Fruit fly (Drosophila melanogaster) whole organism, embryonic: ENCODE measurements around the gene Gr98c.

Source experiments
- Blimp-1 ChIP-seq: fragments of 200-800 bp; sonication (Bioruptor generic); optimal IDR thresholded peaks from 3 replicates; lab custom pipeline; 2018; ENCODE audit warnings: missing biosample characterization, missing genetic modification characterization, mild to moderate bottlenecking, moderate library complexity, missing genetic modification reagents
- CG10274 ChIP-seq: fragments of 200-800 bp; sonication (Bioruptor generic); optimal IDR thresholded peaks from 3 replicates; lab custom pipeline; 2017; ENCODE audit warnings: missing biosample characterization, mild to moderate bottlenecking, missing genetic modification characterization
- CG10366 ChIP-seq: fragments of 200-800 bp; sonication (Bioruptor generic); IDR thresholded peaks from 2 replicates; pipeline ENCODE4 v1.3.6; 2022; ENCODE audit warnings: missing biosample characterization, missing genetic modification characterization
- CG10959 ChIP-seq: fragments of 200-800 bp; sonication (Bioruptor generic); IDR thresholded peaks from 2 replicates; pipeline ENCODE4 v1.3.6; 2022; ENCODE audit warnings: missing biosample characterization, missing genetic modification characterization
- CG14014 ChIP-seq: fragments of 200-800 bp; sonication (Bioruptor generic); IDR thresholded peaks from 2 replicates; pipeline ENCODE4 v1.3.6; 2022; ENCODE audit warnings: missing biosample characterization, missing genetic modification characterization
- CG14667 ChIP-seq: fragments of 200-800 bp; sonication (Bioruptor generic); IDR thresholded peaks from 2 replicates; pipeline ENCODE4 v1.3.6; 2022; ENCODE audit warnings: missing biosample characterization, missing genetic modification characterization
- CG15269 ChIP-seq: fragments of 200-800 bp; sonication (Bioruptor generic); optimal IDR thresholded peaks from 2 replicates; lab custom pipeline; 2018; ENCODE audit warnings: missing biosample characterization, mild to moderate bottlenecking, missing genetic modification characterization, moderate library complexity
- CG16813 ChIP-seq: fragments of 200-800 bp; sonication (Bioruptor generic); IDR thresholded peaks from 3 replicates; pipeline ENCODE4 v1.3.6; 2022; ENCODE audit warnings: missing biosample characterization, missing genetic modification characterization; ENCODE audit not compliant: partially characterized antibody
- CG18011 ChIP-seq: fragments of 200-800 bp; sonication (Bioruptor generic); optimal IDR thresholded peaks from 2 replicates; lab custom pipeline; 2017; ENCODE audit warnings: missing biosample characterization, missing genetic modification characterization, mild to moderate bottlenecking, moderate library complexity, missing genotype
- CG31365 ChIP-seq: fragments of 200-800 bp; sonication (Bioruptor generic); optimal IDR thresholded peaks from 2 replicates; lab custom pipeline; 2018; ENCODE audit warnings: missing biosample characterization, mild to moderate bottlenecking, missing genetic modification characterization
- CG32532 ChIP-seq: fragments of 200-800 bp; sonication (Bioruptor generic); IDR thresholded peaks from 2 replicates; pipeline ENCODE4 v1.3.6; 2022; ENCODE audit warnings: missing biosample characterization, missing genetic modification characterization
- CG33213 ChIP-seq: fragments of 200-800 bp; sonication (Bioruptor generic); optimal IDR thresholded peaks from 3 replicates; lab custom pipeline; 2016; ENCODE audit warnings: missing biosample characterization, missing genetic modification characterization
- CG3726 ChIP-seq: fragments of 200-800 bp; sonication (Bioruptor generic); IDR thresholded peaks from 3 replicates; pipeline ENCODE4, ENCODE4 v1.3.6; 2022; ENCODE audit warnings: missing biosample characterization, missing genetic modification characterization
- CG4730 ChIP-seq: fragments of 200-800 bp; sonication (Bioruptor generic); IDR thresholded peaks from 2 replicates; pipeline ENCODE4 v1.3.6; 2022; ENCODE audit warnings: missing biosample characterization, missing genetic modification characterization
- CG4854 ChIP-seq: fragments of 200-800 bp; sonication (Bioruptor generic); optimal IDR thresholded peaks from 2 replicates; lab custom pipeline; 2016; ENCODE audit warnings: missing biosample characterization, missing genetic modification characterization, inconsistent platforms
- CG6683 ChIP-seq: fragments of 200-800 bp; sonication (Bioruptor generic); optimal IDR thresholded peaks from 2 replicates; lab custom pipeline; 2017; ENCODE audit warnings: missing biosample characterization, mild to moderate bottlenecking, missing genetic modification characterization, missing genetic modification reagents
- CG8359 ChIP-seq: fragments of 200-800 bp; sonication (Bioruptor generic); optimal IDR thresholded peaks from 2 replicates; lab custom pipeline; 2017; ENCODE audit warnings: missing biosample characterization, mild to moderate bottlenecking, missing genetic modification characterization, borderline replicate concordance
- CG9215 ChIP-seq: fragments of 200-800 bp; sonication (Bioruptor generic); IDR thresholded peaks from 2 replicates; pipeline ENCODE4 v1.3.6; 2022; ENCODE audit warnings: missing biosample characterization, missing genetic modification characterization
- CG9797 ChIP-seq: fragments of 200-800 bp; sonication (Bioruptor generic); optimal IDR thresholded peaks from 3 replicates; lab custom pipeline; 2018; ENCODE audit warnings: missing biosample characterization, mild to moderate bottlenecking, missing genetic modification characterization
- Camta ChIP-seq: fragments of 200-800 bp; sonication (Bioruptor generic); optimal IDR thresholded peaks from 2 replicates; lab custom pipeline; 2016; ENCODE audit warnings: missing biosample characterization, missing genetic modification characterization
- Dbx ChIP-seq: fragments of 200-800 bp; sonication (Bioruptor generic); IDR thresholded peaks from 3 replicates; pipeline ENCODE4 v1.3.6; 2022; ENCODE audit warnings: missing biosample characterization, missing genetic modification characterization
- Drgx ChIP-seq: fragments of 200-800 bp; sonication (Bioruptor generic); IDR thresholded peaks from 2 replicates; pipeline ENCODE4 v1.3.6; 2022; ENCODE audit warnings: missing biosample characterization, missing genetic modification characterization
- HmgD ChIP-seq: fragments of 200-800 bp; sonication (Bioruptor generic); optimal IDR thresholded peaks from 3 replicates; lab custom pipeline; 2016; ENCODE audit warnings: missing biosample characterization, missing genetic modification characterization
- Hmx ChIP-seq: fragments of 200-800 bp; sonication (Bioruptor generic); optimal IDR thresholded peaks from 2 replicates; lab custom pipeline; 2016; ENCODE audit warnings: missing biosample characterization, missing genetic modification characterization
- Hsf ChIP-seq: fragments of 200-800 bp; sonication (Bioruptor generic); optimal IDR thresholded peaks from 3 replicates; lab custom pipeline; 2016; ENCODE audit warnings: missing biosample characterization, missing genetic modification characterization
- Med ChIP-seq: fragments of 200-800 bp; sonication (Bioruptor generic); peaks from one replicate; lab custom pipeline; 2016; ENCODE audit warnings: missing biosample characterization, missing genetic modification characterization, mild to moderate bottlenecking, inconsistent platforms, moderate library complexity
- PHDP ChIP-seq: fragments of 200-800 bp; sonication (Bioruptor generic); optimal IDR thresholded peaks from 3 replicates; lab custom pipeline; 2018; ENCODE audit warnings: missing biosample characterization, mild to moderate bottlenecking, missing genetic modification characterization, moderate library complexity
- Rx ChIP-seq: fragments of 200-800 bp; sonication (Bioruptor generic); IDR thresholded peaks from 2 replicates; pipeline ENCODE4 v1.3.6; 2022; ENCODE audit warnings: missing biosample characterization, missing genetic modification characterization
- Spps ChIP-seq: fragments of 200-800 bp; sonication (Bioruptor generic); optimal IDR thresholded peaks from 2 replicates; lab custom pipeline; 2018; ENCODE audit warnings: missing biosample characterization, mild to moderate bottlenecking, missing genetic modification characterization
- Sry-β ChIP-seq: fragments of 200-800 bp; sonication (Bioruptor generic); optimal IDR thresholded peaks from 2 replicates; lab custom pipeline; 2018; ENCODE audit warnings: missing biosample characterization, mild to moderate bottlenecking, missing genetic modification characterization, moderate library complexity
- Stat92E ChIP-seq, 3 experiments: fragments of >200 bp in 2 of 3; fragments of 200-800 bp in 1 of 3; sonication (Bioruptor generic) in 1 of 3; optimal IDR thresholded peaks; 2 replicates each; lab custom pipeline; 2017 to 2019; ENCODE audit warnings: missing biosample characterization in 3 of 3, missing genetic modification characterization in 3 of 3, mild to moderate bottlenecking in 1 of 3, moderate library complexity in 1 of 3
- al ChIP-seq: fragments of 200-800 bp; sonication (Bioruptor generic); IDR thresholded peaks from 2 replicates; pipeline ENCODE4 v1.3.6; 2022; ENCODE audit warnings: missing biosample characterization, missing genetic modification characterization
- ash1 ChIP-seq: fragments of 200-800 bp; sonication (Bioruptor generic); optimal IDR thresholded peaks from 2 replicates; lab custom pipeline; 2018; ENCODE audit warnings: missing biosample characterization, mild to moderate bottlenecking, missing genetic modification characterization
- az2 ChIP-seq: fragments of 200-800 bp; sonication (Bioruptor generic); optimal IDR thresholded peaks from 3 replicates; lab custom pipeline; 2016; ENCODE audit warnings: missing biosample characterization, missing genetic modification characterization
- bsh ChIP-seq, 2 experiments: fragments of 200-800 bp; sonication (Bioruptor generic); optimal IDR thresholded peaks; 2 replicates each; lab custom pipeline; 2017 to 2018; ENCODE audit warnings: mild to moderate bottlenecking in 2 of 2, missing biosample characterization in 2 of 2, missing genetic modification characterization in 2 of 2, moderate library complexity in 1 of 2
- ci ChIP-seq: fragments of 200-800 bp; sonication (Bioruptor generic); IDR thresholded peaks from 3 replicates; pipeline ENCODE4 v1.3.6; 2022; ENCODE audit warnings: missing biosample characterization, missing genetic modification characterization
- crc ChIP-seq: fragments of 200-800 bp; sonication (Bioruptor generic); optimal IDR thresholded peaks from 2 replicates; lab custom pipeline; 2016; ENCODE audit warnings: missing biosample characterization, missing genetic modification characterization
- fd102C ChIP-seq: fragments of 200-800 bp; sonication (Bioruptor generic); optimal IDR thresholded peaks from 2 replicates; lab custom pipeline; 2018; ENCODE audit warnings: missing biosample characterization, mild to moderate bottlenecking, missing genetic modification characterization, moderate library complexity
- fd3F ChIP-seq: fragments of 200-800 bp; sonication (Bioruptor generic); optimal IDR thresholded peaks from 2 replicates; lab custom pipeline; 2018; ENCODE audit warnings: missing biosample characterization, mild to moderate bottlenecking, missing genetic modification characterization, moderate library complexity
- fu2 ChIP-seq: fragments of 200-800 bp; sonication (Bioruptor generic); optimal IDR thresholded peaks from 2 replicates; lab custom pipeline; 2016; ENCODE audit warnings: missing biosample characterization, missing genetic modification characterization
- gro ChIP-seq: fragments of 200-800 bp; sonication (Bioruptor generic); optimal IDR thresholded peaks from 2 replicates; lab custom pipeline; 2016; ENCODE audit warnings: missing biosample characterization, missing genetic modification characterization
- mld ChIP-seq: fragments of 200-800 bp; sonication (Bioruptor generic); IDR thresholded peaks from 3 replicates; pipeline ENCODE4 v1.3.6; 2022; ENCODE audit warnings: missing biosample characterization, missing genetic modification characterization; ENCODE audit not compliant: partially characterized antibody
- nerfin-1 ChIP-seq: fragments of 200-800 bp; sonication (Bioruptor generic); optimal IDR thresholded peaks from 3 replicates; lab custom pipeline; 2019; ENCODE audit warnings: missing biosample characterization, mild to moderate bottlenecking, missing genetic modification characterization, moderate library complexity
- pita ChIP-seq: fragments of 200-800 bp; sonication (Bioruptor generic); optimal IDR thresholded peaks from 2 replicates; lab custom pipeline; 2017; ENCODE audit warnings: missing biosample characterization, mild to moderate bottlenecking, missing genetic modification characterization
- psq ChIP-seq: fragments of 200-800 bp; sonication (Bioruptor generic); optimal IDR thresholded peaks from 2 replicates; lab custom pipeline; 2017; ENCODE audit warnings: missing biosample characterization, missing genetic modification characterization
- pzg ChIP-seq: fragments of 200-800 bp; sonication (Bioruptor generic); optimal IDR thresholded peaks from 3 replicates; lab custom pipeline; 2018; ENCODE audit warnings: missing biosample characterization, mild to moderate bottlenecking, missing genetic modification characterization, moderate library complexity
- repo ChIP-seq: fragments of 200-800 bp; sonication (Bioruptor generic); optimal IDR thresholded peaks from 2 replicates; lab custom pipeline; 2016; ENCODE audit warnings: missing biosample characterization, missing genetic modification characterization
- sisA ChIP-seq: fragments of 200-800 bp; sonication (Bioruptor generic); IDR thresholded peaks from 2 replicates; pipeline ENCODE4 v1.3.6; 2022; ENCODE audit warnings: missing biosample characterization, missing genetic modification characterization
- unpg ChIP-seq: fragments of 200-800 bp; sonication (Bioruptor generic); optimal IDR thresholded peaks from 3 replicates; lab custom pipeline; 2018; ENCODE audit warnings: missing biosample characterization, mild to moderate bottlenecking, missing genetic modification characterization, moderate library complexity
- usp ChIP-seq: fragments of >200 bp; optimal IDR thresholded peaks from 2 replicates; lab custom pipeline; 2017; ENCODE audit warnings: missing biosample characterization, missing genetic modification characterization
- zen2 ChIP-seq: fragments of 200-800 bp; sonication (Bioruptor generic); IDR thresholded peaks from 3 replicates; pipeline ENCODE4 v1.3.6; 2022; ENCODE audit warnings: missing biosample characterization, missing genetic modification characterization; ENCODE audit not compliant: partially characterized antibody

Gene Gr98c

DNA sequence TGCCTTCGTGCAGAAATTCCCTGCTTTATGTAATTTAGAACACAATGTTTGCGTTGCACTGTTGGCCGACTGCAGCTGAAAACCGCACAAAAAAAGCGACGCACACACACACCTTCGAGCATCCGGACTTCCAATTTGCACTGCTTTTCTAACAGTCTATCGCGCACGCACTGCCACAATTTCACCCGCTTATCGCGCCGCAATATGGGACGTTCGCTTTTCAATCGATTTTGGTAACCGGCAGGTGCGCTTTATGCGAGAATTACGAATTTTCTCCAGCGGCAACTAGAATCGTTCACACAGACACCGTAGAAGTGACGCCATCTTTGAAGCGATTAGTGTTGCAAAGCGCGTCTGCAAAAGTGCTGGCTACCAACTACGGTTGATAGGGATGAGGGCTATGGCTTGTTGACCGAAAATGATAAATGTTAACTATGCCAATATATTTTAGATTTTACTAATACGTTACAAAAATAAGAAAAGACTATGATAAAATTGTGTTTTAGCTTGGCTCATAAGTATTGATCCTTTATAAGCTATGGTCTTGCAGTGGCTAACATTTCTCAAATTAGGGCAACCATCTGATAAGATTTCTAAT is 37.7 kb downstream of the Gr98c start, which contains the start of gene wdb (continued):
- TF ChIP-seq unpg: no peak
- TF ChIP-seq Hsf (GFP tag; lab: Kevin White, UChicago): peak; percentile 27
- TF ChIP-seq PHDP: no peak
- no peak for TF ChIP-seq CG31365 (tag; lab: Kevin White, UChicago)
- TF ChIP-seq pzg (GFP tag; lab: Kevin White, UChicago): peak; percentile 36
- no peak for TF ChIP-seq Hmx (GFP tag; lab: Kevin White, UChicago)
- TF ChIP-seq CG6683 (GFP tag; lab: Kevin White, UChicago): no peak
- no peak for TF ChIP-seq CG3726 (GFP tag; lab: Robert Waterston, UW)
- no peak for TF ChIP-seq Rx (GFP tag; lab: Robert Waterston, UW)
- TF ChIP-seq Camta (GFP tag; lab: Kevin White, UChicago): peak; percentile 0
- no peak for TF ChIP-seq Drgx (GFP tag; lab: Robert Waterston, UW)
- no peak for TF ChIP-seq CG9215
- TF ChIP-seq crc (GFP tag; lab: Kevin White, UChicago): no peak
- TF ChIP-seq Spps (tag; lab: Kevin White, UChicago): no peak
- TF ChIP-seq CG10366 (GFP tag; lab: Robert Waterston, UW): no peak
- no peak for TF ChIP-seq psq (GFP tag; lab: Kevin White, UChicago)
- peak in 1 of 2 experiments; percentile 33 for TF ChIP-seq bsh (GFP tag; optimal IDR thresholded peaks at IDR 0.05; lab: Kevin White, UChicago)
- TF ChIP-seq fd3F (GFP tag; lab: Kevin White, UChicago): no peak
- no peak for TF ChIP-seq CG16813 (GFP tag; lab: Robert Waterston, UW)
- no peak for TF ChIP-seq pita (GFP tag; lab: Kevin White, UChicago)
- no peak for TF ChIP-seq ci
- no peak for TF ChIP-seq CG8359 (GFP tag; lab: Kevin White, UChicago)
- TF ChIP-seq CG4730: no peak
- no peak for TF ChIP-seq CG14014 (GFP tag; lab: Robert Waterston, UW)
- TF ChIP-seq ash1: no peak
- no peak for TF ChIP-seq zen2 (GFP tag; lab: Robert Waterston, UW)
- TF ChIP-seq repo (GFP tag; lab: Kevin White, UChicago): peak; percentile 29
- TF ChIP-seq nerfin-1 (tag; lab: Kevin White, UChicago): no peak
- no peak for TF ChIP-seq fd102C (GFP tag; lab: Kevin White, UChicago)
- no peak for TF ChIP-seq CG14667 (GFP tag; lab: Robert Waterston, UW)
- TF ChIP-seq HmgD (GFP tag; lab: Kevin White, UChicago): no peak
- TF ChIP-seq al: no peak
- TF ChIP-seq CG18011 (GFP tag; lab: Kevin White, UChicago): no peak
- no peak for TF ChIP-seq Dbx (GFP tag; lab: Robert Waterston, UW)
- no peak for TF ChIP-seq sisA (GFP tag; lab: Robert Waterston, UW)
- peak; percentile 45 for TF ChIP-seq az2 (GFP tag; lab: Kevin White, UChicago)
- no peak for TF ChIP-seq mld
- TF ChIP-seq Blimp-1 (GFP tag; lab: Kevin White, UChicago): no peak
- TF ChIP-seq Sry-β (GFP tag; lab: Kevin White, UChicago): peak; percentile 88
- no peak for TF ChIP-seq CG4854
- TF ChIP-seq Stat92E (GFP tag; optimal IDR thresholded peaks at IDR 0.05; lab: Kevin White, UChicago): no peak
- peak; percentile 93 for TF ChIP-seq Med (GFP tag; lab: Kevin White, UChicago)
- no peak for TF ChIP-seq gro (GFP tag; lab: Kevin White, UChicago)
- no peak for TF ChIP-seq CG10274 (GFP tag; lab: Kevin White, UChicago)
- TF ChIP-seq CG9797: no peak
- no peak for TF ChIP-seq usp (GFP tag; lab: Kevin White, UChicago)
- TF ChIP-seq CG32532 (GFP tag; lab: Robert Waterston, UW): no peak
- TF ChIP-seq CG15269 (tag; lab: Kevin White, UChicago): peak; percentile 65
- no peak for TF ChIP-seq CG10959
- TF ChIP-seq CG33213 (GFP tag; lab: Kevin White, UChicago): peak; percentile 26
- peak; percentile 47 for TF ChIP-seq fu2 (GFP tag; lab: Kevin White, UChicago)
